Fruit fly (Drosophila melanogaster) whole organism, adult: Measurements from ENCODE around the gene PolA1.

Experiments
- CG11617 ChIP-seq: fragments of 200-800 bp; sonication (Bioruptor generic); optimal IDR thresholded peaks from 2 replicates; lab custom pipeline; 2017; ENCODE audit warnings: mild to moderate bottlenecking, missing biosample characterization, missing genetic modification reagents, missing genetic modification characterization
- CG12768 ChIP-seq: fragments of 200-800 bp; sonication (Bioruptor generic); optimal IDR thresholded peaks from 2 replicates; lab custom pipeline; 2017; ENCODE audit warnings: missing biosample characterization, missing genetic modification characterization, mild to moderate bottlenecking, moderate library complexity, missing genetic modification reagents
- CG14711 ChIP-seq: fragments of 200-800 bp; sonication (Bioruptor generic); optimal IDR thresholded peaks from 2 replicates; lab custom pipeline; 2018; ENCODE audit warnings: missing biosample characterization, mild to moderate bottlenecking, missing genetic modification characterization, moderate library complexity
- CG1620 ChIP-seq: fragments of 200-800 bp; sonication (Bioruptor generic); optimal IDR thresholded peaks from 2 replicates; lab custom pipeline; 2016; ENCODE audit warnings: missing biosample characterization, missing genetic modification characterization
- CG33017 ChIP-seq: fragments of 200-800 bp; sonication (Bioruptor generic); optimal IDR thresholded peaks from 2 replicates; lab custom pipeline; 2018; ENCODE audit warnings: missing biosample characterization, mild to moderate bottlenecking, missing genetic modification characterization, moderate library complexity
- CG5204 ChIP-seq: fragments of 200-800 bp; sonication (Bioruptor generic); optimal IDR thresholded peaks from 2 replicates; lab custom pipeline; 2016; ENCODE audit warnings: missing biosample characterization, missing genetic modification characterization
- CG7045 ChIP-seq: fragments of 200-800 bp; sonication (Bioruptor generic); optimal IDR thresholded peaks from 2 replicates; lab custom pipeline; 2017; ENCODE audit warnings: missing biosample characterization, mild to moderate bottlenecking, missing genetic modification characterization
- CG7101 ChIP-seq: fragments of 200-800 bp; sonication (Bioruptor generic); optimal IDR thresholded peaks from 2 replicates; lab custom pipeline; 2018; ENCODE audit warnings: missing biosample characterization, mild to moderate bottlenecking, missing genetic modification characterization, moderate library complexity
- Clk ChIP-seq: fragments of 200-800 bp; sonication (Bioruptor generic); optimal IDR thresholded peaks from 2 replicates; lab custom pipeline; 2017; ENCODE audit warnings: missing biosample characterization, missing genetic modification characterization
- Crg-1 ChIP-seq: fragments of 200-800 bp; sonication (Bioruptor generic); optimal IDR thresholded peaks from 2 replicates; lab custom pipeline; 2016; ENCODE audit warnings: missing biosample characterization, missing genetic modification characterization
- Hr96 ChIP-seq: fragments of 200-800 bp; sonication (Bioruptor generic); optimal IDR thresholded peaks from 2 replicates; lab custom pipeline; 2016; ENCODE audit warnings: missing biosample characterization, missing genetic modification characterization
- Mnt ChIP-seq: fragments of 200-800 bp; sonication (Bioruptor generic); optimal IDR thresholded peaks from 2 replicates; lab custom pipeline; 2016; ENCODE audit warnings: missing biosample characterization, mild to moderate bottlenecking, missing genetic modification characterization
- bab1 ChIP-seq: fragments of 200-800 bp; sonication (Bioruptor generic); optimal IDR thresholded peaks from 3 replicates; lab custom pipeline; 2019; ENCODE audit warnings: missing biosample characterization, mild to moderate bottlenecking, missing genetic modification characterization, moderate library complexity
- cic ChIP-seq: fragments of 200-800 bp; sonication (Bioruptor generic); optimal IDR thresholded peaks from 2 replicates; lab custom pipeline; 2017; ENCODE audit warnings: missing biosample characterization, mild to moderate bottlenecking, missing genetic modification characterization, moderate library complexity
- cnc ChIP-seq, 2 experiments: fragments of >200 bp; optimal IDR thresholded peaks; 2 replicates each; lab custom pipeline; 2017
- kay ChIP-seq: fragments of 200-800 bp; sonication (Bioruptor generic); peaks from one replicate; lab custom pipeline; 2016; ENCODE audit warnings: missing biosample characterization, missing genetic modification characterization, borderline replicate concordance
- ovo ChIP-seq: fragments of 200-800 bp; sonication (Bioruptor generic); optimal IDR thresholded peaks from 2 replicates; lab custom pipeline; 2016; ENCODE audit warnings: missing biosample characterization, missing genetic modification characterization
- pad ChIP-seq: fragments of 200-800 bp; sonication (Bioruptor generic); optimal IDR thresholded peaks from 3 replicates; lab custom pipeline; 2017; ENCODE audit warnings: missing biosample characterization, missing genetic modification characterization, mild to moderate bottlenecking, moderate library complexity, missing genetic modification reagents
- tj ChIP-seq: fragments of 200-800 bp; sonication (Bioruptor generic); optimal IDR thresholded peaks from 3 replicates; lab custom pipeline; 2017; ENCODE audit warnings: missing biosample characterization, mild to moderate bottlenecking, missing genetic modification characterization, moderate library complexity
- toe ChIP-seq: fragments of 200-800 bp; sonication (Bioruptor generic); optimal IDR thresholded peaks from 2 replicates; lab custom pipeline; 2016; ENCODE audit warnings: missing biosample characterization, missing genetic modification characterization

Gene PolA1

dm6 chr3R:21651048-21651887 is 20.3 kb downstream of the PolA1 start:
- TF ChIP-seq pad (GFP tag; lab: Kevin White, UChicago) (no peak), tj (peak; percentile 78)

DNA sequence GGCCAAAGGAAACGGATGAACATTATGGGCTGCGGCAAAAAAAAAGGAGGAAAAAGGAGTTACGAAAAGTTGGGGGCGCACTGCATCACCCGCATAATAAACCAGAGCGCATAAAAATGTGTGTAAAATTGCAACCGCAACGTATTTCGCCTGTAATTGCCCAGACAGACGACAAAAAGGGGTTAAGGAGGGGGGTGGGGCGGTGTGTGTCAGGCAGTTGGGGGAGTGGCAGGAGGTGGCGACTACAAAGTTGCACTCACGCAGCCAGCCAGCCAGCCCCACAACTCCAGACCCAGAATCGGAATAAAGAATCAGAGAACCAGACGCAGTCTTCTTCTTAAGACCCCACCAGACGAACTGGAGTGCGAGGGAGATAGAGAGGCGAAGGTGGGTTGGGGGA is 21.0 kb downstream of the PolA1 start:
- TF ChIP-seq CG1620 (no peak), CG33017 (no peak), cnc (optimal IDR thresholded peaks at IDR 0.05; lab: Kevin White, UChicago) (no peak), Hr96 (no peak), CG7101 (no peak), CG7045 (GFP tag; lab: Kevin White, UChicago) (no peak)

DNA sequence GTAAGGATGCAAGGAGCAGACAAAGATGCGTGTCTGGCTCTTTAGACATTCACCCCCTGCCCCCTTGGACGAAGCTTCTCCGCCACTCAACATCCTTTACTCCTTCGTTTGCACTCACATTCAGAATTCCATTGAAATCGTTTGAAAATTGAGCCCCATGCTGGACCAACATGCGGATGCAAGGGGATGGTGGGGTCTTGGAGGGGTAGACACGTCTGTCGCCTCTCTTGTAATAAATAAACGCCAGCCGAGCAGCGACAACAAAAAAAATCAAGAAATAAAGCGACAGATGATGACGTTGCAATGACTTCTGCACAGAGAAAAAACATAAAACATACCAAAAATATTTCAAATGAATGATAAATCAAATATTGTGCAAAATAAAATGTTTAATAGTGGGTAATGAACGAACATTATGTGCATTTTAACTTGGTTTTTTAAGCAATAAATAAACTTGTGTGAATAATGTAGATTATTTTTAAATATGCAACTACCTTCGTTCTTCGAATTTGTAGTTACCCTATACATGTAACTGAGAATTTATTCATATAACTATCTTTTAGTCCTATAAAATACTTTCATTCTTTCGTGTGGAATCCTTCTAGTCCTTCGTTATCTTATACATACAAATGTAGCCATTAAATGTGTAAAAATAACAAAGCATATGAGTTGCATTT is 21.6 kb downstream of the PolA1 start:
- TF ChIP-seq tj, result peak; percentile 6
- no peak for TF ChIP-seq CG1620

DNA sequence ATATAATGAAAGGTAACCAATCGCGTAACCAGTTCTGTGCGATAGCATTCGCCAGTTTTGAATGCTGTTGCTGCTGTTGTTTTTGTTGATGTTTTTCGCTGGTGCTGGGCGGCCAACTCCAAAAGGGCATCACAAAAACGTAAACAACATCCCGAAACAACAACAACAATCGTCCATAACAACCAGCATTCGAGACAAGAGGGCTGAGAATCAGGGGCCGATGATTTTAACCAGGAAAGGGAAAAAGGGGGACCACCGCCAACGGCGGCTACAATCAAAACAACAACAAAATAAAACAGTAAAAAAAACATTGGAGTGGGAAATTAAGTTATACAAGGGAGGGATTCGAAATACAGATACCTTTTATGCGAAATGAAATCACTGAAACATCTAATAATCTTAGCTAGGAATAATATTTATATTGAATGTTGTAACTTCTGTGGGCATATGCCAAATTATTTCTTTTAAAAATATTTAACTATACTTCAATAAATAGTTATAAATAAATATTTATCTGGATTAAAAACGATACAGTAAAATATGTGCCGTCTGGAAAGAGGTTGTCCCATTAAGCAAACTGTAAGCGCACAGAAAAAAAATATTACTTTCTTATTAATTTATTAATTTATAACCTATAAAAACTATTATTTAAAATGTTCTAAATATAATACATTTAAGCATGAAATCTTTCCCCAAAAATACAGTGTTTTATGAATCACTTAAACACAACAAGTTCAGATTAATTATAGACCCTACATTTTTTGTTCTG is 22.3 kb downstream of the PolA1 start:
- TF ChIP-seq CG1620 (no peak), CG11617 (no peak), tj (no peak), toe (GFP tag; lab: Kevin White, UChicago) (no peak), Crg-1 (GFP tag; lab: Kevin White, UChicago) (no peak), cnc (optimal IDR thresholded peaks at IDR 0.05; lab: Kevin White, UChicago) (no peak), CG7045 (GFP tag; lab: Kevin White, UChicago) (no peak)

DNA sequence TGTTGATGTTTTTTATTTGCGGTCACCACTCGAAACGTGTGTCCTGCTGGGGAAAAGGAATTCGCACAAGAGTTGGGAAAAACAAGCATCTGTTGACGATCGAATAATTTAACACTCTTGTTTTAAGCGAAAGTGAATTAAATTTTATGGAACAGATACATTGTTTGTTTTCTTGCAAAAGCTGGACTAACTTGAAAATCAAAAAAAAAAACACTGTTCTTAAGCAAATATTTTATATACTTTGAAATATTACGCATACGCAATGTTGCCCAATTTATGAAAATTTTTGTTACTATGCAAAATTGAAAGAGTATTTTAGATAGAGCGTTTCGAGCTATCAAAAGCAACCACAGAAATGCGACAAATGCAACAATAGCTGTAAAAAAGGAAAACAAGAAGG is 23.1 kb downstream of the PolA1 start:
- TF ChIP-seq Crg-1 (GFP tag; lab: Kevin White, UChicago), result no peak
- TF ChIP-seq tj, result no peak
- no peak for TF ChIP-seq CG33017
- TF ChIP-seq CG5204, result no peak
- TF ChIP-seq bab1 (GFP tag; lab: Kevin White, UChicago), result no peak
- no peak for TF ChIP-seq cnc (optimal IDR thresholded peaks at IDR 0.05; lab: Kevin White, UChicago)
- TF ChIP-seq Mnt, result no peak
- TF ChIP-seq CG7101, result no peak

DNA sequence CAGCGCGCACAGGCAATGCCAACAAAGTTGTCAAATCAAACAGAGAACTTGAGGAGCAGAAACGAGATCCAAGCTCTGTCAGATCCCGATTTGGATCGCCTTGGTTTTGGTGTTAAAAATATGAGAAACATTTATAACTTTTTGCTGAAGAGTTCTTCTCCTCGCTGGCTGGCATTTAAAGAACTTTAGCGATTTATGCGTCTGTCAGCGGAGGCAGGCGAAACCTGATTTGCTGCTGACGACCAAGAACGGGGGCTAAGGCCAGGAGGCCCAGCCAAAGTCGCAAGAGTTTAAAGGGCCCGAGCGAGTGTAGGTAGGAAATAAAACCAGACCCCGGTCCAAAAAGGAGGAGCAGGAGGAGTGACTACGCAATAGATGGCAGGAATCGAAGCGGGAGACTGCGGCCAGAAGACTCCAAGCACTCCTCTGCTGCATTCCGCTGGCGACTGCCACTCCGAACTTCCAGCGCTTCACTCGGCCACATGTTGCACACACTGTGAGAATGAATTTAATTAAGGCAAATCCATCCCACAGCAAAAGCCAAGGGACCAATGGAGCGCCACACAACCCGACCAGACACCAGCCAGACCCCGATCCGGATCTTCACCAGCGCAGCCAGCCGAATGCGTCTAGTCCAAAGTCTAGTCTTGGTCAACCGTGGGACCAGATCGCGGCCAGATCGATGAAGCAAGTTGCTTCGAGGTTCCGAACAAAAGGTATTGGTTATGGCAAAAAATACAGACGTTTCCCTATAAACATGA is 25.5 kb downstream of the PolA1 start:
- TF ChIP-seq Mnt, result no peak
- no peak for TF ChIP-seq cic
- TF ChIP-seq CG12768 (GFP tag; lab: Kevin White, UChicago), result no peak
- no peak for TF ChIP-seq ovo
- TF ChIP-seq Clk, result no peak
- no peak for TF ChIP-seq CG5204
- no peak for TF ChIP-seq toe (GFP tag; lab: Kevin White, UChicago)
- TF ChIP-seq tj, result no peak
- TF ChIP-seq bab1 (GFP tag; lab: Kevin White, UChicago), result no peak
- TF ChIP-seq pad (GFP tag; lab: Kevin White, UChicago), result no peak
- TF ChIP-seq CG33017, result no peak
- TF ChIP-seq kay (GFP tag; lab: Kevin White, UChicago), result no peak
- no peak for TF ChIP-seq CG7101
- TF ChIP-seq CG1620, result no peak
- TF ChIP-seq CG7045 (GFP tag; lab: Kevin White, UChicago), result no peak
- no peak for TF ChIP-seq Hr96
- no peak for TF ChIP-seq cnc (optimal IDR thresholded peaks at IDR 0.05; lab: Kevin White, UChicago)

DNA sequence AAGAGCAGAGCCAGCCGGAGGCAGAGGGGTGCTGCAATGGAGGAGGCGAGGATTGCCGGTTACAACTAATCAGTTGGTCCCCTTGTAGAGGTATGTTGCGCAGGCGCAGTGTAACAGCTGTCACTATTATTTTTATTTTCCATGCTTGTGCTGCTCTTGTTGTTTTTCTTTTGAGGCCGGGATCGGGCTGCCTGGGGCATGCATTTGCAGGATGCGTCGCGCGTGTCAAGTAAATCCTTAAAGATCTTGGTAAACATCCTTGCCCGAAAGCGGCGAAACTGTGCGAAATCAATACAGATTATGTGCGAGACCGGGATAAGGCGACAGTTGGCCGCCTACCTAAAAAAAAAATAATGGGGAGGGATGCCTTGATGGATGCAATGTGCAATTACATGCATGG is 27.3 kb downstream of the PolA1 start:
- TF ChIP-seq Clk (no peak), CG7101 (no peak), CG12768 (GFP tag; lab: Kevin White, UChicago) (no peak), Crg-1 (GFP tag; lab: Kevin White, UChicago) (no peak), toe (GFP tag; lab: Kevin White, UChicago) (no peak), CG11617 (no peak), cnc (optimal IDR thresholded peaks at IDR 0.05; lab: Kevin White, UChicago) (no peak), cic (no peak), bab1 (GFP tag; lab: Kevin White, UChicago) (no peak), CG5204 (no peak), CG7045 (GFP tag; lab: Kevin White, UChicago) (no peak), ovo (no peak), Mnt (no peak), Hr96 (no peak), CG14711 (no peak), CG1620 (no peak), kay (GFP tag; lab: Kevin White, UChicago) (no peak), tj (no peak), pad (GFP tag; lab: Kevin White, UChicago) (no peak)
